Fruit fly (Drosophila melanogaster) whole organism, embryonic: ENCODE measurements around the gene Acp63F.
A peak's percentile ranks its signal among the peaks of the same experiment; 100 is the strongest.

Experiments
- CG1024 ChIP-seq: fragments of 200-800 bp; sonication (Bioruptor generic); IDR thresholded peaks from 2 replicates; pipeline ENCODE4 v1.3.6; 2022; ENCODE audit warnings: missing biosample characterization, missing genetic modification characterization
- CG12155 ChIP-seq: fragments of 200-800 bp; sonication (Bioruptor generic); optimal IDR thresholded peaks from 3 replicates; lab custom pipeline; 2016; ENCODE audit warnings: missing biosample characterization, missing genetic modification characterization
- CG13624 ChIP-seq: fragments of 200-800 bp; sonication (Bioruptor generic); optimal IDR thresholded peaks from 2 replicates; lab custom pipeline; 2016; ENCODE audit warnings: missing biosample characterization, missing genetic modification characterization
- CG16813 ChIP-seq: fragments of 200-800 bp; sonication (Bioruptor generic); IDR thresholded peaks from 3 replicates; pipeline ENCODE4 v1.3.6; 2022; ENCODE audit warnings: missing biosample characterization, missing genetic modification characterization; ENCODE audit not compliant: partially characterized antibody
- CG17829 ChIP-seq: fragments of 200-800 bp; optimal IDR thresholded peaks from 2 replicates; lab custom pipeline; 2019; ENCODE audit warnings: missing biosample characterization, mild to moderate bottlenecking, missing genetic modification characterization, moderate library complexity
- CG17912 ChIP-seq: fragments of 200-800 bp; sonication (Bioruptor generic); optimal IDR thresholded peaks from 2 replicates; lab custom pipeline; 2018; ENCODE audit warnings: missing biosample characterization, mild to moderate bottlenecking, missing genetic modification characterization
- CG18764 ChIP-seq: fragments of 200-800 bp; sonication (Bioruptor generic); optimal IDR thresholded peaks from 3 replicates; lab custom pipeline; 2016; ENCODE audit warnings: missing biosample characterization, missing genetic modification characterization
- CG2199 ChIP-seq: fragments of 200-800 bp; sonication (Bioruptor generic); IDR thresholded peaks from 3 replicates; pipeline ENCODE4 v1.3.6; 2022; ENCODE audit warnings: missing biosample characterization, missing genetic modification characterization
- CG2712 ChIP-seq: fragments of 200-800 bp; optimal IDR thresholded peaks from 3 replicates; lab custom pipeline; 2019; ENCODE audit warnings: missing biosample characterization, mild to moderate bottlenecking, missing genetic modification characterization, moderate library complexity
- CG31365 ChIP-seq: fragments of 200-800 bp; sonication (Bioruptor generic); optimal IDR thresholded peaks from 2 replicates; lab custom pipeline; 2018; ENCODE audit warnings: missing biosample characterization, mild to moderate bottlenecking, missing genetic modification characterization
- CG3163 ChIP-seq: fragments of 200-800 bp; sonication (Bioruptor generic); optimal IDR thresholded peaks from 3 replicates; lab custom pipeline; 2016; ENCODE audit warnings: missing biosample characterization, missing genetic modification characterization
- CG33557 ChIP-seq: fragments of 200-800 bp; sonication (Bioruptor generic); optimal IDR thresholded peaks from 2 replicates; lab custom pipeline; 2019; ENCODE audit warnings: missing biosample characterization, mild to moderate bottlenecking, missing genetic modification characterization, moderate library complexity
- CG34224 ChIP-seq: fragments of 200-800 bp; sonication (Bioruptor generic); IDR thresholded peaks from 3 replicates; pipeline ENCODE4 v1.3.6; 2022; ENCODE audit warnings: missing biosample characterization, missing genetic modification characterization; ENCODE audit not compliant: partially characterized antibody
- CG6254 ChIP-seq: fragments of 200-800 bp; sonication (Bioruptor generic); optimal IDR thresholded peaks from 3 replicates; lab custom pipeline; 2017; ENCODE audit warnings: mild to moderate bottlenecking, missing biosample characterization, missing genetic modification reagents, missing genetic modification characterization
- CG6683 ChIP-seq: fragments of 200-800 bp; sonication (Bioruptor generic); optimal IDR thresholded peaks from 2 replicates; lab custom pipeline; 2017; ENCODE audit warnings: missing biosample characterization, mild to moderate bottlenecking, missing genetic modification characterization, missing genetic modification reagents
- CG6791 ChIP-seq: fragments of 200-800 bp; sonication (Bioruptor generic); IDR thresholded peaks from 3 replicates; pipeline ENCODE4 v1.3.6; 2022; ENCODE audit warnings: missing biosample characterization, missing genetic modification characterization; ENCODE audit not compliant: partially characterized antibody
- CG7556 ChIP-seq: fragments of 200-800 bp; sonication (Bioruptor generic); optimal IDR thresholded peaks from 2 replicates; lab custom pipeline; 2017; ENCODE audit warnings: missing biosample characterization, mild to moderate bottlenecking, missing genetic modification characterization
- CG7987 ChIP-seq: fragments of 200-800 bp; sonication (Bioruptor generic); optimal IDR thresholded peaks from 2 replicates; lab custom pipeline; 2018; ENCODE audit warnings: missing biosample characterization, mild to moderate bottlenecking, missing genetic modification characterization, moderate library complexity
- CG8944 ChIP-seq: fragments of 200-800 bp; sonication (Bioruptor generic); optimal IDR thresholded peaks from 3 replicates; lab custom pipeline; 2016; ENCODE audit warnings: missing biosample characterization, missing genetic modification characterization
- D19B ChIP-seq: fragments of 200-800 bp; sonication (Bioruptor generic); optimal IDR thresholded peaks from 2 replicates; lab custom pipeline; 2017; ENCODE audit warnings: missing biosample characterization, mild to moderate bottlenecking, missing genetic modification characterization
- Dfd ChIP-seq, 2 experiments: fragments of >200 bp; optimal IDR thresholded peaks; 2 replicates each; lab custom pipeline; 2017; ENCODE audit warnings: missing biosample characterization in 2 of 2, missing genetic modification characterization in 2 of 2
- Doc2 ChIP-seq: fragments of 200-800 bp; sonication (Bioruptor generic); IDR thresholded peaks from 2 replicates; pipeline ENCODE4 v1.3.6; 2022; ENCODE audit warnings: missing biosample characterization, missing genetic modification characterization
- Dref ChIP-seq: fragments of 200-800 bp; sonication (Bioruptor generic); IDR thresholded peaks from 2 replicates; pipeline ENCODE4 v1.3.6; 2022; ENCODE audit warnings: missing biosample characterization, missing genetic modification characterization
- ERR ChIP-seq: fragments of 200-800 bp; sonication (Bioruptor generic); optimal IDR thresholded peaks from 2 replicates; lab custom pipeline; 2016; ENCODE audit warnings: missing biosample characterization, missing genetic modification characterization
- Fer1 ChIP-seq: fragments of 200-800 bp; sonication (Bioruptor generic); optimal IDR thresholded peaks from 2 replicates; lab custom pipeline; 2017; ENCODE audit warnings: missing biosample characterization, mild to moderate bottlenecking, missing genetic modification characterization
- Gsc ChIP-seq: fragments of 200-800 bp; sonication (Bioruptor generic); IDR thresholded peaks from 2 replicates; pipeline ENCODE4 v1.3.6; 2022; ENCODE audit warnings: missing biosample characterization, missing genetic modification characterization
- Hsf ChIP-seq: fragments of 200-800 bp; sonication (Bioruptor generic); optimal IDR thresholded peaks from 3 replicates; lab custom pipeline; 2016; ENCODE audit warnings: missing biosample characterization, missing genetic modification characterization
- Med ChIP-seq: fragments of 200-800 bp; sonication (Bioruptor generic); peaks from one replicate; lab custom pipeline; 2016; ENCODE audit warnings: missing biosample characterization, missing genetic modification characterization, mild to moderate bottlenecking, inconsistent platforms, moderate library complexity
- Taf1 ChIP-seq: fragments of 200-800 bp; sonication (Bioruptor generic); IDR thresholded peaks from 2 replicates; pipeline ENCODE4 v1.3.6; 2022; ENCODE audit warnings: missing biosample characterization, missing genetic modification characterization
- abd-A ChIP-seq: fragments of 200-800 bp; sonication (Bioruptor generic); optimal IDR thresholded peaks from 3 replicates; lab custom pipeline; 2019; ENCODE audit warnings: missing biosample characterization, mild to moderate bottlenecking, missing genetic modification characterization, moderate library complexity
- bcd ChIP-seq: fragments of 200-800 bp; sonication (Bioruptor generic); optimal IDR thresholded peaks from 2 replicates; lab custom pipeline; 2017; ENCODE audit warnings: missing biosample characterization, mild to moderate bottlenecking, missing genetic modification characterization
- cas ChIP-seq: fragments of 200-800 bp; sonication (Bioruptor generic); IDR thresholded peaks from 2 replicates; pipeline ENCODE4 v1.3.6; 2022; ENCODE audit warnings: missing biosample characterization, missing genetic modification characterization
- caup ChIP-seq: fragments of 200-800 bp; sonication (Bioruptor generic); optimal IDR thresholded peaks from 3 replicates; lab custom pipeline; 2017; ENCODE audit warnings: missing biosample characterization, mild to moderate bottlenecking, missing genetic modification characterization, moderate library complexity; ENCODE audit not compliant: severe bottlenecking
- chinmo ChIP-seq: fragments of 200-800 bp; sonication (Bioruptor generic); IDR thresholded peaks from 4 replicates; pipeline ENCODE4 v1.3.6; 2022; ENCODE audit warnings: missing biosample characterization, missing genetic modification characterization; ENCODE audit not compliant: partially characterized antibody
- chm ChIP-seq: fragments of 200-800 bp; sonication (Bioruptor generic); IDR thresholded peaks from 2 replicates; pipeline ENCODE4 v1.3.6; 2022; ENCODE audit warnings: missing biosample characterization, missing genetic modification characterization
- dysf ChIP-seq: fragments of 200-800 bp; sonication (Bioruptor generic); IDR thresholded peaks from 3 replicates; pipeline ENCODE4 v1.3.6; 2022; ENCODE audit warnings: missing biosample characterization, missing genetic modification characterization
- emc ChIP-seq: fragments of 200-800 bp; sonication (Bioruptor generic); optimal IDR thresholded peaks from 2 replicates; lab custom pipeline; 2016; ENCODE audit warnings: missing biosample characterization, missing genetic modification characterization
- gcm2 ChIP-seq: fragments of 200-800 bp; sonication (Bioruptor generic); optimal IDR thresholded peaks from 2 replicates; lab custom pipeline; 2016; ENCODE audit warnings: missing biosample characterization, missing genetic modification characterization
- hbn ChIP-seq: fragments of 200-800 bp; sonication (Bioruptor generic); IDR thresholded peaks from 2 replicates; pipeline ENCODE4 v1.3.6; 2022; ENCODE audit warnings: missing biosample characterization, missing genetic modification characterization; ENCODE audit not compliant: partially characterized antibody
- hkb ChIP-seq, 2 experiments: fragments of 200-800 bp in 1 of 2; fragments of >200 bp in 1 of 2; sonication (Bioruptor generic) in 1 of 2; IDR thresholded peaks in 1 of 2; optimal IDR thresholded peaks in 1 of 2; 2 replicates each; pipeline versions ENCODE4 v1.3.6 to Lab custom; 2017 to 2022; ENCODE audit warnings: missing biosample characterization in 1 of 2, missing genetic modification characterization in 1 of 2
- lola ChIP-seq, 3 experiments: fragments of >200 bp in 2 of 3; fragments of 200-800 bp in 1 of 3; sonication (Bioruptor generic) in 1 of 3; optimal IDR thresholded peaks; 2 replicates each; lab custom pipeline; 2017 to 2019; ENCODE audit warnings: missing biosample characterization in 3 of 3, missing genetic modification characterization in 3 of 3, mild to moderate bottlenecking in 1 of 3, moderate library complexity in 1 of 3
- nerfin-1 ChIP-seq: fragments of 200-800 bp; sonication (Bioruptor generic); optimal IDR thresholded peaks from 3 replicates; lab custom pipeline; 2019; ENCODE audit warnings: missing biosample characterization, mild to moderate bottlenecking, missing genetic modification characterization, moderate library complexity
- odd ChIP-seq: fragments of 200-800 bp; sonication (Bioruptor generic); optimal IDR thresholded peaks from 2 replicates; lab custom pipeline; 2017; ENCODE audit warnings: missing biosample characterization, mild to moderate bottlenecking, missing genetic modification characterization
- pnt ChIP-seq: fragments of 200-800 bp; sonication (Bioruptor generic); optimal IDR thresholded peaks from 3 replicates; lab custom pipeline; 2016; ENCODE audit warnings: missing biosample characterization, missing genetic modification characterization
- psq ChIP-seq: fragments of 200-800 bp; sonication (Bioruptor generic); optimal IDR thresholded peaks from 2 replicates; lab custom pipeline; 2017; ENCODE audit warnings: missing biosample characterization, missing genetic modification characterization
- ranshi ChIP-seq: fragments of 200-800 bp; sonication (Bioruptor generic); IDR thresholded peaks from 2 replicates; pipeline ENCODE4 v1.3.6; 2022; ENCODE audit warnings: missing biosample characterization, missing genetic modification characterization
- tup ChIP-seq: fragments of 200-800 bp; sonication (Bioruptor generic); optimal IDR thresholded peaks from 2 replicates; lab custom pipeline; 2016; ENCODE audit warnings: missing biosample characterization, mild to moderate bottlenecking, missing genetic modification characterization, moderate library complexity
- vvl ChIP-seq: fragments of 200-800 bp; sonication (Bioruptor generic); IDR thresholded peaks from 2 replicates; pipeline ENCODE4 v1.3.6; 2022; ENCODE audit warnings: missing biosample characterization, missing genetic modification characterization
- wek ChIP-seq: fragments of 200-800 bp; sonication (Bioruptor generic); optimal IDR thresholded peaks from 3 replicates; lab custom pipeline; 2018; ENCODE audit warnings: missing biosample characterization, mild to moderate bottlenecking, missing genetic modification characterization, moderate library complexity
- yki ChIP-seq: fragments of >200 bp; optimal IDR thresholded peaks from 3 replicates; lab custom pipeline; 2018

The Acp63F gene

DNA sequence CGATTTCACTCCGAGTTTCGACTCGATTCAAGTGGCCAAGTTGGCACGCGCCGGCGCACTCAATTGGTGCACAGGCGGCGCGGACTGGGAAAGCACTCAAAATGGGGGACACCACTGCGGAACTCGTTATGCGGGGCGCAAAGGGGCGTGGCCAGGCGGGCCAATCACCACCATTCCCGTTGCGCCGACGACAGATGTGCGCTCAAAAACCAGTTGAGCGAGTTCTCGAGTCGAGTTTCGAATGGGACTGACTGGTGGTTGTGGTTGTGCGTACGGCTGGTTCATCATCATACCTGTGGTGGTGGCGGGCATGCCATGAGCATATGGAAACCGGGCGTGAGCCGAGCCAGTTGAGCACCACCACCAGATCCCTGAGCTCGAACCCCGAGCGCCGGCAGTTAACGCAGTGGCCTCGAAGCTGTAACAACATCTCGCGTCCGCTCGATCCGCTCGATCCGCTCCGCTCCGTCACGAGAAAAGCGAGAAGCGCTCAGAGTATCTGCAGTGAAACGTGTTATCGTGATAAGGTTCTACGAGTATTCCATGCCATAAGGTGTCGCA, 29.7 kb upstream of the Acp63F start, which contains the start of gene Awh (continued):
- no peak for TF ChIP-seq emc (GFP tag; lab: Kevin White, UChicago)
- peak; percentile 83; the same call in 3 of the 4 replicates for TF ChIP-seq chinmo (GFP tag; lab: Robert Waterston, UW)
- TF ChIP-seq hbn (GFP tag; lab: Robert Waterston, UW): peak; percentile 27; the same call in 1 of the 2 replicates
- TF ChIP-seq bcd (GFP tag; lab: Kevin White, UChicago): no peak
- TF ChIP-seq chm (GFP tag; lab: Robert Waterston, UW): peak; percentile 80
- no peak for TF ChIP-seq wek (GFP tag; lab: Kevin White, UChicago)
- TF ChIP-seq CG31365 (tag; lab: Kevin White, UChicago): no peak
- TF ChIP-seq CG6254: peak; percentile 90
- TF ChIP-seq yki: no peak
- no peak for TF ChIP-seq odd (GFP tag; lab: Kevin White, UChicago)
- TF ChIP-seq gcm2 (GFP tag; lab: Kevin White, UChicago): no peak
- TF ChIP-seq Hsf (GFP tag; lab: Kevin White, UChicago): no peak
- no peak for TF ChIP-seq CG3163 (GFP tag; lab: Kevin White, UChicago)
- TF ChIP-seq vvl (GFP tag; lab: Robert Waterston, UW): peak; percentile 73
- TF ChIP-seq Taf1: no peak
- TF ChIP-seq CG7987: no peak
- TF ChIP-seq dysf (GFP tag; lab: Robert Waterston, UW): no peak
- TF ChIP-seq ERR (GFP tag; lab: Kevin White, UChicago): no peak
- no peak for TF ChIP-seq CG12155 (GFP tag; lab: Kevin White, UChicago)
- no peak for TF ChIP-seq CG33557
- TF ChIP-seq CG6791 (GFP tag; lab: Robert Waterston, UW): peak; percentile 46; the same call in 1 of the 3 replicates
- TF ChIP-seq CG2199: no peak
- no peak for TF ChIP-seq CG18764
- no peak for TF ChIP-seq hkb (optimal IDR thresholded peaks at IDR 0.05; lab: Kevin White, UChicago)
- peak; percentile 54 for TF ChIP-seq hkb (GFP tag; IDR thresholded peaks at IDR 0.05; lab: Robert Waterston, UW)
- no peak for TF ChIP-seq CG1024
- no peak for TF ChIP-seq caup (GFP tag; lab: Kevin White, UChicago)
- TF ChIP-seq psq (GFP tag; lab: Kevin White, UChicago): no peak
- no peak for TF ChIP-seq cas (GFP tag; lab: Robert Waterston, UW)
- TF ChIP-seq Fer1: no peak
- peak; percentile 27 for TF ChIP-seq abd-A (tag; lab: Kevin White, UChicago)
- no peak for TF ChIP-seq Dref (GFP tag; lab: Robert Waterston, UW)
- TF ChIP-seq Med (GFP tag; lab: Kevin White, UChicago): peak; percentile 88
- no peak for TF ChIP-seq tup
- TF ChIP-seq CG8944 (GFP tag; lab: Kevin White, UChicago): no peak
- TF ChIP-seq CG16813 (GFP tag; lab: Robert Waterston, UW): no peak
- TF ChIP-seq CG2712 (tag; lab: Kevin White, UChicago): no peak
- no peak for TF ChIP-seq nerfin-1
- TF ChIP-seq Dfd (GFP tag; optimal IDR thresholded peaks at IDR 0.05; lab: Kevin White, UChicago): no peak
- TF ChIP-seq Doc2 (GFP tag; lab: Robert Waterston, UW): no peak
- TF ChIP-seq CG13624 (GFP tag; lab: Kevin White, UChicago): no peak
- no peak for TF ChIP-seq D19B
- no peak for TF ChIP-seq Gsc (GFP tag; lab: Robert Waterston, UW)
- TF ChIP-seq CG34224 (GFP tag; lab: Robert Waterston, UW): peak; percentile 53; the same call in 1 of the 3 replicates
- no peak for TF ChIP-seq CG17912 (GFP tag; lab: Kevin White, UChicago)
- TF ChIP-seq lola (GFP tag; optimal IDR thresholded peaks at IDR 0.05; lab: Kevin White, UChicago): no peak
- no peak for TF ChIP-seq CG7556
- no peak for TF ChIP-seq pnt (GFP tag; lab: Kevin White, UChicago)
- no peak for TF ChIP-seq ranshi (GFP tag; lab: Robert Waterston, UW)
- peak; percentile 42 for TF ChIP-seq CG17829 (tag; lab: Kevin White, UChicago)
- TF ChIP-seq CG6683: no peak
